Worm (Caenorhabditis elegans) whole organism, L3 larva: Measurements from ENCODE around the gene D1086.11.

Source experiments
- ZK546.5 ChIP-seq: sonication (generic microtip); optimal IDR thresholded peaks from 2 replicates; lab custom pipeline; 2017; ENCODE audit warnings: missing biosample characterization, missing genetic modification characterization
- aly-2 ChIP-seq: fragments of 150-350 bp; optimal IDR thresholded peaks from 2 replicates; lab custom pipeline; 2014; ENCODE audit warnings: missing biosample characterization, missing genetic modification characterization
- ceh-16 ChIP-seq: sonication (generic microtip); optimal IDR thresholded peaks from 2 replicates; lab custom pipeline; 2017; ENCODE audit warnings: missing biosample characterization, missing genetic modification characterization
- ceh-28 ChIP-seq: fragments of 150-350 bp; optimal IDR thresholded peaks from 2 replicates; lab custom pipeline; 2014; ENCODE audit warnings: missing biosample characterization, missing genetic modification reagents, missing genetic modification characterization
- ceh-82 ChIP-seq: fragments of 150-350 bp; optimal IDR thresholded peaks from 2 replicates; lab custom pipeline; 2014; ENCODE audit warnings: missing biosample characterization, missing genetic modification characterization
- ceh-9 ChIP-seq: sonication (generic microtip); optimal IDR thresholded peaks from 2 replicates; lab custom pipeline; 2018; ENCODE audit warnings: missing biosample characterization, missing genetic modification characterization
- daf-12 ChIP-seq: fragments of 150-350 bp; optimal IDR thresholded peaks from 2 replicates; lab custom pipeline; 2014; ENCODE audit warnings: missing biosample characterization, missing genetic modification reagents, missing genetic modification characterization
- egl-27 ChIP-seq: sonication (generic microtip); optimal IDR thresholded peaks from 4 replicates; lab custom pipeline; 2017; ENCODE audit warnings: missing biosample characterization, missing genetic modification reagents, missing genetic modification characterization
- egl-5 ChIP-seq: fragments of 150-350 bp; optimal IDR thresholded peaks from 2 replicates; lab custom pipeline; 2017; ENCODE audit warnings: missing biosample characterization, missing genetic modification reagents, missing genetic modification characterization, inconsistent platforms
- elt-1 ChIP-seq: fragments of 150-350 bp; optimal IDR thresholded peaks from 2 replicates; lab custom pipeline; 2014; ENCODE audit warnings: missing biosample characterization, missing genetic modification characterization
- elt-3 ChIP-seq, 3 experiments: fragments of 150-350 bp in 1 of 3; sonication (generic microtip) in 2 of 3; optimal IDR thresholded peaks; 2 replicates in 2 of 3; 4 replicates in 1 of 3; lab custom pipeline; 2014 to 2017; ENCODE audit warnings: missing biosample characterization in 3 of 3, missing genetic modification characterization in 3 of 3
- eor-1 ChIP-seq, 2 experiments: fragments of 150-350 bp; optimal IDR thresholded peaks; 2 replicates each; lab custom pipeline; 2014 to 2018; ENCODE audit warnings: missing biosample characterization in 2 of 2, missing genetic modification characterization in 2 of 2
- fos-1 ChIP-seq: fragments of 150-350 bp; optimal IDR thresholded peaks from 2 replicates; lab custom pipeline; 2014; ENCODE audit warnings: missing biosample characterization, missing genetic modification characterization
- hmg-11 ChIP-seq: sonication (generic microtip); optimal IDR thresholded peaks from 2 replicates; lab custom pipeline; 2016; ENCODE audit warnings: missing genetic modification characterization, missing compliant biosample characterization
- jun-1 ChIP-seq: fragments of 150-350 bp; optimal IDR thresholded peaks from 2 replicates; lab custom pipeline; 2014; ENCODE audit warnings: missing biosample characterization, missing genetic modification reagents, missing genetic modification characterization
- lin-39 ChIP-seq: fragments of 150-350 bp; optimal IDR thresholded peaks from 2 replicates; lab custom pipeline; 2018; ENCODE audit warnings: missing biosample characterization, missing genetic modification reagents, missing genetic modification characterization
- mml-1 ChIP-seq: fragments of 150-350 bp; sonication (generic microtip); optimal IDR thresholded peaks from 3 replicates; lab custom pipeline; 2014; ENCODE audit warnings: missing biosample characterization, missing genetic modification characterization
- nfya-1 ChIP-seq: sonication (generic microtip); optimal IDR thresholded peaks from 2 replicates; lab custom pipeline; 2017; ENCODE audit warnings: missing genetic modification characterization, mild to moderate bottlenecking, missing compliant biosample characterization, antibody characterized with exemption, moderate library complexity; ENCODE audit not compliant: insufficient read depth
- nhr-11 ChIP-seq: fragments of 150-350 bp; optimal IDR thresholded peaks from 2 replicates; lab custom pipeline; 2014; ENCODE audit warnings: missing biosample characterization, missing genetic modification characterization
- nhr-12 ChIP-seq: fragments of 150-350 bp; optimal IDR thresholded peaks from 2 replicates; lab custom pipeline; 2014; ENCODE audit warnings: missing biosample characterization, missing genetic modification characterization
- nhr-23 ChIP-seq: fragments of 150-350 bp; optimal IDR thresholded peaks from 2 replicates; lab custom pipeline; 2014; ENCODE audit warnings: missing biosample characterization, missing genetic modification reagents, missing genetic modification characterization
- nhr-237 ChIP-seq: fragments of 150-350 bp; optimal IDR thresholded peaks from 2 replicates; lab custom pipeline; 2014; ENCODE audit warnings: missing biosample characterization, missing genetic modification characterization
- nhr-25 ChIP-seq: sonication (generic microtip); optimal IDR thresholded peaks from 2 replicates; lab custom pipeline; 2017; ENCODE audit warnings: missing biosample characterization, missing genetic modification characterization
- nhr-28 ChIP-seq: fragments of 150-350 bp; optimal IDR thresholded peaks from 2 replicates; lab custom pipeline; 2014; ENCODE audit warnings: missing biosample characterization, missing genetic modification characterization
- nhr-43 ChIP-seq: sonication (generic microtip); optimal IDR thresholded peaks from 2 replicates; lab custom pipeline; 2016; ENCODE audit warnings: mild to moderate bottlenecking, missing genetic modification characterization, missing compliant biosample characterization; ENCODE audit not compliant: poor library complexity, severe bottlenecking
- nhr-67 ChIP-seq: fragments of 150-350 bp; optimal IDR thresholded peaks from 2 replicates; lab custom pipeline; 2014; ENCODE audit warnings: missing biosample characterization, missing genetic modification characterization
- nhr-76 ChIP-seq: fragments of 150-350 bp; sonication (generic microtip); optimal IDR thresholded peaks from 5 replicates; lab custom pipeline; 2014; ENCODE audit warnings: missing biosample characterization, missing genetic modification characterization
- nhr-77 ChIP-seq: fragments of 150-350 bp; optimal IDR thresholded peaks from 2 replicates; lab custom pipeline; 2014; ENCODE audit warnings: missing biosample characterization, missing genetic modification characterization
- pqm-1 ChIP-seq: fragments of 150-350 bp; optimal IDR thresholded peaks from 2 replicates; lab custom pipeline; 2017; ENCODE audit warnings: missing biosample characterization, missing genetic modification characterization, inconsistent platforms
- sea-2 ChIP-seq: fragments of 150-350 bp; sonication (generic microtip); optimal IDR thresholded peaks from 4 replicates; lab custom pipeline; 2014; ENCODE audit warnings: missing biosample characterization, missing genetic modification reagents, missing genetic modification characterization
- skn-1 ChIP-seq: fragments of 150-350 bp; optimal IDR thresholded peaks from 2 replicates; lab custom pipeline; 2014; ENCODE audit warnings: missing biosample characterization, missing genetic modification characterization
- snpc-4 ChIP-seq: fragments of 150-350 bp; optimal IDR thresholded peaks from 2 replicates; lab custom pipeline; 2014; ENCODE audit warnings: missing biosample characterization, missing genetic modification characterization
- tbx-2 ChIP-seq: sonication (generic microtip); optimal IDR thresholded peaks from 2 replicates; lab custom pipeline; 2016; ENCODE audit warnings: mild to moderate bottlenecking, missing genetic modification characterization, missing compliant biosample characterization
- unc-39 ChIP-seq: sonication (generic microtip); optimal IDR thresholded peaks from 4 replicates; lab custom pipeline; 2017; ENCODE audit warnings: missing biosample characterization, missing genetic modification characterization
- unc-62 ChIP-seq: fragments of 150-350 bp; sonication (generic microtip); optimal IDR thresholded peaks from 4 replicates; lab custom pipeline; 2014; ENCODE audit warnings: missing biosample characterization, missing genetic modification reagents, missing genetic modification characterization
- zag-1 ChIP-seq: fragments of 150-350 bp; optimal IDR thresholded peaks from 2 replicates; lab custom pipeline; 2014; ENCODE audit warnings: missing biosample characterization, missing genetic modification characterization
- ztf-4 ChIP-seq: fragments of 150-350 bp; optimal IDR thresholded peaks from 2 replicates; lab custom pipeline; 2014; ENCODE audit warnings: missing biosample characterization, missing genetic modification characterization

Gene D1086.11

DNA sequence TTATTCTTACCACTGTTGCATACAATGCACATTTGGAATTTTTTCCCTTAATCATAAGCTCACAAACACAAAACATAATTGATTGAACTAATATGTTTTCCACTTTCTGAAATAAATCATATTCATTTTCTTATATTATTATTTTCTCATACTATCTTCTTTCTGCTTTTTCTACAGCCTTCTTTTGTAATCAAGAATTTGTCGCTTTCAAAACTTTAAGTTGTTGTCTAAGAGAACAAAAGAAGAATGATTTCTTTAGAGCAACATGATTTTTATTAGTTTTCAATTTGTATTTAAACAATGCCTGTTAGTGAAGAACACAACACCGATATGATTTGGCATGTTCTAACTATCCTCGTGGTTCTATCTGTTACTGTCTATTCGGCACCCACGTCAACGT is 9.7 kb downstream of the D1086.11 start, which contains the start of gene D1086.7:
D1086.7 (plus strand) TSS at position 301 of the 400 bp plus-strand sequence.
- TF ChIP-seq eor-1 (tag; optimal IDR thresholded peaks at IDR 0.05; lab: Kevin White, UChicago), result no peak
- TF ChIP-seq unc-62 (GFP tag; lab: Kevin White, UChicago), result no peak
- TF ChIP-seq nhr-25 (tag; lab: Kevin White, UChicago), result no peak
- no peak for TF ChIP-seq mml-1 (tag; lab: Kevin White, UChicago)
- TF ChIP-seq nhr-237 (tag; lab: Kevin White, UChicago), result no peak

DNA sequence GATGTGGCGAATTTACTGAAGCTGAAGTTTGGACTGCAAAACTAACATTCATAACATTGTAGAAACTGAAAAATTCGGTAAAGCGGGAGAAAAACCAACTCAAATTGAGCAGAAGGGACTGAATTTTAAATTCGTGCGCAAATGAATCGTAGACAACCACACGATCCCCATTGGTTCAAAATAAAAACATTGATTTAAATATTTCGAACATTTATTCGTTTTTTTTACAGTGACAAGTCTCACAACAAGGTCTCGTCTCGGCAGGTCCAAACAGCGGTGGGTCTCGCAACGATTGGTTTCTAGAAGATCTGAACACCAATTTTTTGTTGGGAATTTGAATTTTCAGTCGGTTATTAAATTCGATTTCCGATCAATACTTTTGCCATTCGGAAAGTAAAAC is 11.3 kb downstream of the D1086.11 start, which contains the start of gene D1086.18:
D1086.18 (plus strand) TSS at position 301 of the 400 bp plus-strand sequence.
- TF ChIP-seq nhr-237 (tag; lab: Kevin White, UChicago) (no peak), nhr-11 (no peak), ceh-28 (no peak), eor-1 (tag; optimal IDR thresholded peaks at IDR 0.05; lab: Kevin White, UChicago) (no peak), elt-1 (tag; lab: Kevin White, UChicago) (no peak), ceh-82 (tag; lab: Kevin White, UChicago) (no peak), egl-27 (tag; lab: Kevin White, UChicago) (no peak), ztf-4 (tag; lab: Kevin White, UChicago) (no peak), unc-39 (tag; lab: Kevin White, UChicago) (no peak), nhr-12 (tag; lab: Kevin White, UChicago) (no peak), nhr-67 (tag; lab: Kevin White, UChicago) (no peak), ZK546.5 (no peak), mml-1 (tag; lab: Kevin White, UChicago) (no peak), nhr-77 (tag; lab: Kevin White, UChicago) (no peak), ceh-9 (tag; lab: Kevin White, UChicago) (no peak), daf-12 (no peak), nhr-43 (tag; lab: Kevin White, UChicago) (no peak), aly-2 (tag; lab: Kevin White, UChicago) (no peak)

DNA sequence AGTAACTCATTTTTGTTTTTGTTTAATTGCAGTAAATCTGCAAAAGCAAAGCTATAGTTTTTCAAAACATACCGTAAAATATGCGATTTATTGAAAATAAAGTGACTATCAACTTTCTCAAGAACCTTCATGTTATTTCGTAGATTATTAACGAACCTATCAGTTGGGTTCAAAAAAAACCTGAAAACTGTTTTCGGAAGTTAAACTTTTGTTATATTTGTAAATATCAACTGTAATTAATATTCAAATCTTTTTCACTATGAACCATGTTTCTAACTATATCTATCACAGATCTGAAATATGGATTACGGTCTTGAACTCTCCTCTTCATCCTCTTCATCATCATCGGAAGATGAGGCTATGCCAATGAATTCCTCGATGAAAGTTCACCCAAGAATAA is 13.8 kb downstream of the D1086.11 start, which contains the start of gene D1086.19:
D1086.19 (plus strand) TSS at position 301 of the 400 bp plus-strand sequence.
- TF ChIP-seq tbx-2 (tag; lab: Kevin White, UChicago) (no peak), nhr-67 (tag; lab: Kevin White, UChicago) (no peak), nhr-23 (tag; lab: Kevin White, UChicago) (no peak), nhr-25 (tag; lab: Kevin White, UChicago) (no peak), nhr-76 (tag; lab: Kevin White, UChicago) (no peak), nfya-1 (tag; lab: Kevin White, UChicago) (no peak), nhr-28 (no peak), ceh-16 (tag; lab: Kevin White, UChicago) (no peak), snpc-4 (tag; lab: Kevin White, UChicago) (no peak), nhr-11 (no peak), ztf-4 (tag; lab: Kevin White, UChicago) (no peak), egl-5 (tag; lab: Kevin White, UChicago) (no peak), elt-3 (tag; optimal IDR thresholded peaks at IDR 0.05; lab: Kevin White, UChicago) (no peak), sea-2 (GFP tag; lab: Kevin White, UChicago) (no peak), zag-1 (tag; lab: Kevin White, UChicago) (no peak), mml-1 (tag; lab: Kevin White, UChicago) (no peak), ceh-28 (no peak), ceh-82 (tag; lab: Kevin White, UChicago) (no peak), lin-39 (tag; lab: Kevin White, UChicago) (no peak)

DNA sequence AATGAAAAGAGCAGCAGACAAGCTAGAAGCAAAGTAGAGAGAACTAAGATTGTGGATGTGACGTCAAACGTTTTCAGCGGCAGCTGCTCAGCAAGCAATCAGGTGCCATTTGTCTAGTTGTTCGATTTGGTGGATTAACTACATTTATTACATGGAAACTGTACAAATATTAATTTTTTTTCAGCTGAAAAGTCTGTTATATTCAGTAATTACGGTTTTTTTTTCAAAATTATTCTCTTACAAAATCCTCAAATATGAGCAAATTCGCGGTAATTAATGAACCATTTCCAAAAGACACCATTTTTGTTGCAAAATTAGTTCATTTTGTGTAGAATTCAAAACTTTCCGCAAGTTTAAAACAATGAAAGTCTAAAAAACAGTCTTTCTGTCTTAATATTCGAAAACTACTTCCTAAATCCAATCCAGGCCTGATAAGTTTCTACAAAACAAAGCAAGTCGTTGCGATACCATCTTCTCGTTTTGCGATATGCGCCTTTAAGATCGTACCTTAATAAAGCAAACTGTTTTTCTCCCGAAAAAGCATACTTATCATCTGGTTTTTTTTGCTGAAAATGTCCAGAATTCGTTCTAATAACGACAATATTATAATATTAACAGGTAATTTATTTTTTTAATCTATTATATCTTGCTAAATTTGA is 16.2 kb downstream of the D1086.11 start, which contains the start of the genes D1086.5 and him-5:
D1086.5 (minus strand) TSS at position 51 of the 659 bp plus-strand sequence.
him-5 (plus strand) TSS at position 118 of the 659 bp plus-strand sequence.
- TF ChIP-seq nhr-77 (tag; lab: Kevin White, UChicago), result no peak
- no peak for TF ChIP-seq fos-1
- no peak for TF ChIP-seq nhr-43 (tag; lab: Kevin White, UChicago)
- TF ChIP-seq egl-27 (tag; lab: Kevin White, UChicago), result no peak
- TF ChIP-seq nhr-11, result no peak
- no peak for TF ChIP-seq nhr-67 (tag; lab: Kevin White, UChicago)
- no peak for TF ChIP-seq aly-2 (tag; lab: Kevin White, UChicago)
- no peak for TF ChIP-seq pqm-1 (tag; lab: Kevin White, UChicago)
- no peak for TF ChIP-seq lin-39 (tag; lab: Kevin White, UChicago)
- no peak for TF ChIP-seq hmg-11 (tag; lab: Kevin White, UChicago)
- no peak for TF ChIP-seq sea-2 (GFP tag; lab: Kevin White, UChicago)
- no peak for TF ChIP-seq nhr-237 (tag; lab: Kevin White, UChicago)
- no peak for TF ChIP-seq nhr-76 (tag; lab: Kevin White, UChicago)
- no peak for TF ChIP-seq nfya-1 (tag; lab: Kevin White, UChicago)
- TF ChIP-seq elt-3 (tag; optimal IDR thresholded peaks at IDR 0.05; lab: Kevin White, UChicago), result no peak
- no peak for TF ChIP-seq jun-1 (tag; lab: Kevin White, UChicago)
- no peak for TF ChIP-seq skn-1 (tag; lab: Kevin White, UChicago)
- TF ChIP-seq snpc-4 (tag; lab: Kevin White, UChicago), result no peak
